Worm (Caenorhabditis elegans): ENCODE data around the gene Y97E10AR.2.

ce11 chrV:7971376-7971775 is 24.6 kb upstream of the Y97E10AR.2 start:
- TF ChIP-seq ama-1 (optimal IDR thresholded peaks at IDR 0.05) (no peak), flt-1 (GFP tag; IDR thresholded peaks at IDR 0.05) (no peak), ets-7 (tag; optimal IDR thresholded peaks at IDR 0.05) (no peak)
